Worm (Caenorhabditis elegans) whole organism, L4 larva: ENCODE results near the gene C25E10.10.

Source experiments
- ceh-82 ChIP-seq: sonication (generic microtip); optimal IDR thresholded peaks from 2 replicates; lab custom pipeline; 2017; ENCODE audit warnings: missing biosample characterization, missing genetic modification characterization
- dmd-6 ChIP-seq: fragments of 200-800 bp; sonication (Bioruptor generic); IDR thresholded peaks from 2 replicates; pipeline ENCODE4 v1.3.6; 2022; ENCODE audit warnings: missing genetic modification reagents, missing genetic modification characterization, missing compliant biosample characterization
- lin-39 ChIP-seq: fragments of 150-350 bp; optimal IDR thresholded peaks from 2 replicates; lab custom pipeline; 2014; ENCODE audit warnings: missing biosample characterization, missing genetic modification reagents, missing genetic modification characterization
- nhr-42 ChIP-seq: fragments of 200-800 bp; sonication (Bioruptor generic); IDR thresholded peaks from 2 replicates; pipeline ENCODE4 v1.3.6; 2022; ENCODE audit warnings: missing genetic modification characterization, missing compliant biosample characterization
- nhr-77 ChIP-seq: fragments of 150-350 bp; optimal IDR thresholded peaks from 2 replicates; lab custom pipeline; 2014; ENCODE audit warnings: missing biosample characterization, missing genetic modification characterization
- php-3 ChIP-seq: fragments of 200-800 bp; sonication (Bioruptor generic); IDR thresholded peaks from 2 replicates; pipeline ENCODE4 v1.3.6; 2022; ENCODE audit warnings: missing genetic modification reagents, missing genetic modification characterization, missing compliant biosample characterization
- snpc-4 ChIP-seq: fragments of 150-350 bp; optimal IDR thresholded peaks from 2 replicates; lab custom pipeline; 2014; ENCODE audit warnings: missing biosample characterization, missing genetic modification characterization
- tra-1 ChIP-seq: fragments of 200-800 bp; sonication (Bioruptor generic); IDR thresholded peaks from 2 replicates; pipeline ENCODE4 v1.3.6; 2022; ENCODE audit warnings: missing genetic modification reagents, missing genetic modification characterization, missing compliant biosample characterization

DNA sequence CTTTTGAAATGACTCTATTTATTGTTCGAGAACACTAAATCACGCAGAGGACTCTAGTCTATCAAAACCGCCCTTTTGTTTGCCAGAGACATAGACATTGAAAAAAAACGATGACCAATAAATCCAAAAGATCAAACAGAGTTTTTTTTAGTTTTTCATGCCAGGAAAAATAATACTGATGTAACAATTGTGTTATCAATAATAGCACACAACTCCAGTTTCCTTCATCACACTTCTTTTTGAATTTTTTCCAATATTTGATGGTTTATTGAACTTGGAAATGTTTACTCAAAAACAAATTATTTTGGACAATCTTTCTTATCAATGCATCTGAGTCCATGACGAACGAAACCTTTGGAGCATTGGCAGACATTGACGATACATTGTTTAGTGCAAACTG lies 2.2 kb downstream of the C25E10.10 start, which contains the start of gene C25E10.8:
- TF ChIP-seq dmd-6 (GFP tag; lab: Robert Waterston, UW), result no peak
- no peak for TF ChIP-seq php-3
- TF ChIP-seq snpc-4 (tag; lab: Kevin White, UChicago), result no peak
- TF ChIP-seq lin-39 (tag; lab: Kevin White, UChicago), result no peak
- no peak for TF ChIP-seq ceh-82 (tag; lab: Kevin White, UChicago)
- TF ChIP-seq nhr-42 (GFP tag; lab: Robert Waterston, UW), result no peak
- TF ChIP-seq tra-1 (GFP tag; lab: Robert Waterston, UW), result no peak
- no peak for TF ChIP-seq nhr-77
